Worm (Caenorhabditis elegans): ENCODE data around the gene srx-78.

DNA sequence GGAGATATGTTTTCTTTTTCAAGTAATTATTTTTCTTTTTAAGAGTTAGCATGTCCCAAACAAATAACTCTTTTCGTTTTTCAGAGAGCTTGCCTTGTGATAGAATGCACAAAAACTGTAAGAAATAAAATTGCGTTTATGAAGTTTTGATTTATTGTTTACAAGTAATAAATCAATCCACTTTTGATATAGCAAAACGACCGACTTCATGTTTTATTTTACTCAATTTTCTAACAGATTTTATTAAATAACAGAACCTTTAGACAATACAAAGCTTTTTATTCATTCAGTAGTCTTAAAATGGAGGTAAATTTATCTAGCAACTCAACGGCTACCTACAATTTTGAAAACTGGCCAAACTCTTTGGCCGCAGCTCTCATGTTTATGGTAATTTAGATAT is at the start of gene srx-78:
- no peak for TF ChIP-seq daf-12 (tag; optimal IDR thresholded peaks at IDR 0.05)
- no peak for TF ChIP-seq tbx-2 (tag; optimal IDR thresholded peaks at IDR 0.05)
- no peak for TF ChIP-seq fkh-2 (tag; optimal IDR thresholded peaks at IDR 0.05)
- TF ChIP-seq aly-2 (tag; optimal IDR thresholded peaks at IDR 0.05): no peak
- TF ChIP-seq snpc-4 (tag; optimal IDR thresholded peaks at IDR 0.05): no peak
- no peak for TF ChIP-seq lin-15B (tag; optimal IDR thresholded peaks at IDR 0.05)
- TF ChIP-seq sea-2 (GFP tag; optimal IDR thresholded peaks at IDR 0.05): no peak
- no peak for TF ChIP-seq nhr-77 (tag; optimal IDR thresholded peaks at IDR 0.05)
- no peak for TF ChIP-seq jun-1 (tag; optimal IDR thresholded peaks at IDR 0.05)
- no peak for TF ChIP-seq zag-1 (tag; optimal IDR thresholded peaks at IDR 0.05)
- TF ChIP-seq nfya-1 (tag; optimal IDR thresholded peaks at IDR 0.05; ENCODE audit: insufficient read depth): no peak
- TF ChIP-seq pqm-1 (tag; optimal IDR thresholded peaks at IDR 0.05): no peak
- no peak for TF ChIP-seq nhr-23 (tag; optimal IDR thresholded peaks at IDR 0.05)
- TF ChIP-seq nhr-76 (tag; optimal IDR thresholded peaks at IDR 0.05): no peak
